Worm (Caenorhabditis elegans) whole organism, midembryonic: ENCODE data around the gene nhr-19.

Experiments
- T22C8.4 ChIP-seq: fragments of 200-800 bp; sonication (Bioruptor generic); IDR thresholded peaks from 2 replicates; pipeline ENCODE4 v1.3.6; 2022; ENCODE audit warnings: missing genetic modification characterization, missing compliant biosample characterization
- flt-1 ChIP-seq: fragments of 200-800 bp; sonication (Bioruptor generic); IDR thresholded peaks from 2 replicates; pipeline ENCODE4 v1.3.6; 2022; ENCODE audit warnings: missing genetic modification characterization, missing compliant biosample characterization
- klf-2 ChIP-seq: fragments of 200-800 bp; sonication (Bioruptor generic); conservative IDR thresholded peaks from 2 replicates; pipeline ENCODE4 v1.3.6; 2022; ENCODE audit warnings: missing genetic modification reagents, missing genetic modification characterization, missing compliant biosample characterization
- med-1 ChIP-seq: sonication (generic microtip); optimal IDR thresholded peaks from 2 replicates; lab custom pipeline; 2017; ENCODE audit warnings: missing genetic modification characterization, mild to moderate bottlenecking, missing compliant biosample characterization, antibody characterized with exemption, missing genetic modification reagents; ENCODE audit not compliant: insufficient read depth
- ref-1 ChIP-seq: fragments of 200-800 bp; sonication (Bioruptor generic); conservative IDR thresholded peaks from 2 replicates; pipeline ENCODE4 v1.3.6; 2022; ENCODE audit warnings: missing genetic modification reagents, missing genetic modification characterization, missing compliant biosample characterization
- ztf-23 ChIP-seq: fragments of 200-800 bp; sonication (Bioruptor generic); IDR thresholded peaks from 2 replicates; pipeline ENCODE4 v1.3.6; 2022; ENCODE audit warnings: missing genetic modification reagents, missing genetic modification characterization, missing compliant biosample characterization
- ztf-29 ChIP-seq: fragments of 200-800 bp; sonication (Bioruptor generic); IDR thresholded peaks from 2 replicates; pipeline ENCODE4 v1.3.6; 2022; ENCODE audit warnings: missing genetic modification reagents, missing genetic modification characterization, missing compliant biosample characterization

DNA sequence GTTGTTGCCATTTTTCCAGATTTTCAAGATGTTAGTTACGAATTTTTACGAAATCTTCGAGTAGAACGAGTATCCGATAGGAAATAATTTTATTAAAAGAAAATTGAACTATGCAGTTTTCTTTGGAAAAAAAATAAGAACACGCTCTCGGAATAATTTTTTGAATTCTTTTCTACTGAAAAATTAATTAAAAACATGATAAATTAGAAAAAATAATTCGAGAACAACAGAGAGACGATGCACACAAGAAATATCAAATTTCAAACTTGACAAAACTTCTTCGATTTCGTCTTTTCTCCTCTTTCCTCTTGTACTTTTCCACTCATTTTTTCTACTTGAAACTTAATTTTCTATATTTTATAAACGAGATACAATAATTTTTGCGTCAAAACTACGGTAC, 45.4 kb downstream of the nhr-19 start, which contains the start of gene F35H8.4:
- TF ChIP-seq T22C8.4 (no peak), flt-1 (GFP tag; lab: Robert Waterston, UW) (no peak), klf-2 (no peak), med-1 (GFP tag; lab: Kevin White, UChicago) (no peak), ref-1 (GFP tag; lab: Robert Waterston, UW) (no peak), ztf-23 (no peak), ztf-29 (GFP tag; lab: Robert Waterston, UW) (no peak)
